Fruit fly (Drosophila melanogaster): ENCODE results near the gene ATPsynCF6.

- TF ChIP-seq CG12768 (GFP tag; optimal IDR thresholded peaks at IDR 0.05) (no peak), tj (GFP tag; optimal IDR thresholded peaks at IDR 0.05) (no peak), Hr96 (GFP tag; optimal IDR thresholded peaks at IDR 0.05) (no peak), CG1620 (GFP tag; optimal IDR thresholded peaks at IDR 0.05) (no peak), ovo (GFP tag; optimal IDR thresholded peaks at IDR 0.05) (no peak), Crg-1 (GFP tag; optimal IDR thresholded peaks at IDR 0.05) (no peak), CG7101 (tag; optimal IDR thresholded peaks at IDR 0.05) (no peak), CG14711 (tag; optimal IDR thresholded peaks at IDR 0.05) (no peak), bab1 (GFP tag; optimal IDR thresholded peaks at IDR 0.05) (no peak), Clk (GFP tag; optimal IDR thresholded peaks at IDR 0.05) (no peak), cic (GFP tag; optimal IDR thresholded peaks at IDR 0.05) (no peak), CG33017 (tag; optimal IDR thresholded peaks at IDR 0.05) (no peak)
Observed at dm6 chr3R:23343707-23344310, 12.1 kb downstream of the ATPsynCF6 start.

All from whole organism, adult.